Worm (Caenorhabditis elegans): ENCODE measurements around the gene C18B2.2.

- TF ChIP-seq php-3 (GFP tag; IDR thresholded peaks at IDR 0.05) (peak; percentile 85), snpc-4 (tag; optimal IDR thresholded peaks at IDR 0.05) (no peak), unc-62 (GFP tag; optimal IDR thresholded peaks at IDR 0.05 in 1 of 2) (no peak), unc-62 (tag; optimal IDR thresholded peaks at IDR 0.05) (no peak), madf-9 (GFP tag; conservative IDR thresholded peaks at IDR 0.05) (no peak), nhr-237 (tag; optimal IDR thresholded peaks at IDR 0.05) (no peak), madf-5 (GFP tag; IDR thresholded peaks at IDR 0.05) (no peak), mep-1 (tag; optimal IDR thresholded peaks at IDR 0.05) (peak; percentile 22), jun-1 (tag; optimal IDR thresholded peaks at IDR 0.05) (no peak), ceh-28 (tag; optimal IDR thresholded peaks at IDR 0.05) (no peak), ztf-11 (tag; optimal IDR thresholded peaks at IDR 0.05) (no peak), unc-39 (tag; optimal IDR thresholded peaks at IDR 0.05) (no peak)
Observed at ce11 chrX:3576239-3576638, 47.0 kb upstream of the C18B2.2 start, which contains the start of gene ckc-1.

Measured in whole organism, L4 larva.